Worm (Caenorhabditis elegans) whole organism, L2 larva: ENCODE data around the gene cul-2.

ENCODE experiments used
- R02D3.7 ChIP-seq: fragments of 150-350 bp; optimal IDR thresholded peaks from 2 replicates; lab custom pipeline; 2014; ENCODE audit warnings: missing biosample characterization, missing genetic modification characterization
- egl-27 ChIP-seq: sonication (generic microtip); optimal IDR thresholded peaks from 3 replicates; lab custom pipeline; 2017; ENCODE audit warnings: missing biosample characterization, missing genetic modification reagents, missing genetic modification characterization
- fos-1 ChIP-seq: fragments of 150-350 bp; optimal IDR thresholded peaks from 2 replicates; lab custom pipeline; 2014; ENCODE audit warnings: missing biosample characterization, missing genetic modification characterization
- nhr-10 ChIP-seq: sonication (generic microtip); optimal IDR thresholded peaks from 2 replicates; lab custom pipeline; 2017; ENCODE audit warnings: missing biosample characterization, missing genetic modification characterization
- nhr-23 ChIP-seq: fragments of 150-350 bp; optimal IDR thresholded peaks from 2 replicates; lab custom pipeline; 2014; ENCODE audit warnings: missing biosample characterization, missing genetic modification reagents, missing genetic modification characterization
- skn-1 ChIP-seq: sonication (generic microtip); optimal IDR thresholded peaks from 2 replicates; lab custom pipeline; 2017; ENCODE audit warnings: missing biosample characterization, missing genetic modification characterization
- zag-1 ChIP-seq: fragments of 150-350 bp; optimal IDR thresholded peaks from 2 replicates; lab custom pipeline; 2014; ENCODE audit warnings: missing biosample characterization, missing genetic modification characterization
- ztf-11 ChIP-seq: sonication (generic microtip); optimal IDR thresholded peaks from 2 replicates; lab custom pipeline; 2017; ENCODE audit warnings: missing biosample characterization, missing genetic modification characterization
- ztf-4 ChIP-seq: fragments of 150-350 bp; optimal IDR thresholded peaks from 2 replicates; lab custom pipeline; 2014; ENCODE audit warnings: missing biosample characterization, missing genetic modification characterization

DNA sequence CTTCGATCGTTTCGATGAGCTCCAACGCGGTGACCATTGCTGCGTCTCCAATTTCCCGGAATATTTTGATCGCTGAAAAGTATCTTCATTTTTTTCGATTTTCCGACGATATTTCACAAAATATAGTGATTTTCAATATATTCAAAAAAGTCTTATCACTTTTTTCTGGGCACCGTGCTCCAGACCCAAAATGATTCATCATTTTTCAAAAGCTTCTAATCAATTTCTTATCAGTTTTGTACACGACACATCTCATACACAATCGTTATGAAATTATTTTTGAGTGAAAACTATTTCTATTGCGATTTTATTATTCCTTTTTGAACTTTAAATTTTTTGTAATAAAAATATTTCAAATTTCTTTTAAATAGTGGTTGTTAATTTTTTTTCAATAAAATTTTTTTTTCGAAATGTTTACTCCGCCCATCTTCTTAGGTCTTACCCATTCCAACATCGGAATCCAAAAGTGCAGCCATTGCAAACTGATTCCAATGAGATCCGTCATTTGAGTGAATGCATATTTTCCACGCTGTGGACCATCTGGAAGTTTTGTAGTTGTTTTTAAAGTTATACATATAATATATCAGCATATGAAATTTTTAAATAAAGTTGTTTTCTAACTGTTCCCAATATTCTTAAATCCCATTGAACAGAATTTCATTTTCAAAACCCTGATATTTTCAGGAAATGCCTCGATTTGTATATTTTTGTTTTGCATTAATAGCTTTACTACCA lies 8.1 kb upstream of the cul-2 start, which contains the start of gene sid-2:
- no peak for TF ChIP-seq R02D3.7 (tag; lab: Kevin White, UChicago)
- no peak for TF ChIP-seq nhr-10
- TF ChIP-seq fos-1: peak; percentile 96
- no peak for TF ChIP-seq egl-27 (tag; lab: Kevin White, UChicago)
- no peak for TF ChIP-seq nhr-23 (tag; lab: Kevin White, UChicago)
- no peak for TF ChIP-seq ztf-11
- no peak for TF ChIP-seq ztf-4
- peak; percentile 9 for TF ChIP-seq skn-1
- no peak for TF ChIP-seq zag-1 (tag; lab: Kevin White, UChicago)
